Fruit fly (Drosophila melanogaster) whole organism, prepupa: ENCODE measurements around the gene CG5188.

ENCODE experiments used
- Blimp-1 ChIP-seq: fragments of 200-800 bp; sonication (Bioruptor generic); optimal IDR thresholded peaks from 3 replicates; lab custom pipeline; 2017; ENCODE audit warnings: missing biosample characterization, missing genetic modification characterization, mild to moderate bottlenecking, moderate library complexity, missing genetic modification reagents
- CG10631 ChIP-seq: fragments of 200-800 bp; sonication (Bioruptor generic); optimal IDR thresholded peaks from 2 replicates; lab custom pipeline; 2016; ENCODE audit warnings: missing biosample characterization, missing genetic modification characterization
- CG10669 ChIP-seq: fragments of 200-800 bp; sonication (Bioruptor generic); optimal IDR thresholded peaks from 3 replicates; lab custom pipeline; 2018; ENCODE audit warnings: missing biosample characterization, mild to moderate bottlenecking, missing genetic modification characterization, moderate library complexity
- CG11762 ChIP-seq: fragments of 200-800 bp; sonication (Bioruptor generic); optimal IDR thresholded peaks from 3 replicates; lab custom pipeline; 2016; ENCODE audit warnings: missing biosample characterization, missing genetic modification characterization; ENCODE audit not compliant: insufficient read depth
- CG15336 ChIP-seq: fragments of 200-800 bp; sonication (Bioruptor generic); IDR thresholded peaks from 2 replicates; pipeline ENCODE4 v1.3.6; 2022; ENCODE audit warnings: missing biosample characterization, missing genetic modification characterization
- CG1621 ChIP-seq: fragments of 200-800 bp; sonication (Bioruptor generic); optimal IDR thresholded peaks from 3 replicates; lab custom pipeline; 2018; ENCODE audit warnings: missing biosample characterization, mild to moderate bottlenecking, missing genetic modification characterization
- CG3032 ChIP-seq: fragments of 200-800 bp; optimal IDR thresholded peaks from 2 replicates; lab custom pipeline; 2019; ENCODE audit warnings: missing biosample characterization, mild to moderate bottlenecking, missing genetic modification characterization, moderate library complexity
- CG34406 ChIP-seq: fragments of 200-800 bp; sonication (Bioruptor generic); optimal IDR thresholded peaks from 3 replicates; lab custom pipeline; 2016; ENCODE audit warnings: missing biosample characterization, missing genetic modification characterization
- CG4318 ChIP-seq: fragments of 200-800 bp; sonication (Bioruptor generic); optimal IDR thresholded peaks from 3 replicates; lab custom pipeline; 2017; ENCODE audit warnings: missing biosample characterization, mild to moderate bottlenecking, missing genetic modification characterization
- CG6163 ChIP-seq: fragments of 200-800 bp; sonication (Bioruptor generic); IDR thresholded peaks from 3 replicates; pipeline ENCODE4 v1.3.6; 2022; ENCODE audit warnings: missing biosample characterization, missing genetic modification characterization
- CG6276 ChIP-seq: fragments of 200-800 bp; sonication (Bioruptor generic); optimal IDR thresholded peaks from 2 replicates; lab custom pipeline; 2017; ENCODE audit warnings: missing biosample characterization, mild to moderate bottlenecking, missing genetic modification characterization
- CG6792 ChIP-seq: fragments of 200-800 bp; sonication (Bioruptor generic); optimal IDR thresholded peaks from 3 replicates; lab custom pipeline; 2016; ENCODE audit warnings: missing biosample characterization, missing genetic modification characterization
- CG6854 ChIP-seq: fragments of 200-800 bp; sonication (Bioruptor generic); optimal IDR thresholded peaks from 2 replicates; lab custom pipeline; 2017; ENCODE audit warnings: missing biosample characterization, mild to moderate bottlenecking, missing genetic modification characterization
- CG7368 ChIP-seq: fragments of 200-800 bp; sonication (Bioruptor generic); optimal IDR thresholded peaks from 3 replicates; lab custom pipeline; 2016; ENCODE audit warnings: missing biosample characterization, missing genetic modification characterization
- CG8119 ChIP-seq: fragments of 200-800 bp; sonication (Bioruptor generic); IDR thresholded peaks from 3 replicates; pipeline ENCODE4 v1.3.6; 2022; ENCODE audit warnings: missing biosample characterization, missing genetic modification characterization
- CG9139 ChIP-seq: fragments of 200-800 bp; sonication (Bioruptor generic); optimal IDR thresholded peaks from 3 replicates; lab custom pipeline; 2017; ENCODE audit warnings: missing biosample characterization, mild to moderate bottlenecking, missing genetic modification characterization
- Eip75B ChIP-seq: fragments of 200-800 bp; sonication (Bioruptor generic); optimal IDR thresholded peaks from 3 replicates; lab custom pipeline; 2016; ENCODE audit warnings: missing biosample characterization, missing genetic modification characterization
- Eip78C ChIP-seq: fragments of 200-800 bp; sonication (Bioruptor generic); peaks from one replicate; lab custom pipeline; 2016; ENCODE audit warnings: missing biosample characterization, missing genetic modification characterization
- Eip93F ChIP-seq: fragments of 200-800 bp; sonication (Bioruptor generic); optimal IDR thresholded peaks from 2 replicates; lab custom pipeline; 2016; ENCODE audit warnings: missing biosample characterization, mild to moderate bottlenecking, missing genetic modification characterization
- Hr4 ChIP-seq: fragments of 200-800 bp; sonication (Bioruptor generic); optimal IDR thresholded peaks from 3 replicates; lab custom pipeline; 2016; ENCODE audit warnings: missing biosample characterization, missing genetic modification characterization
- OdsH ChIP-seq: fragments of 200-800 bp; sonication (Bioruptor generic); optimal IDR thresholded peaks from 3 replicates; lab custom pipeline; 2016; ENCODE audit warnings: missing biosample characterization, missing genetic modification characterization
- Smox ChIP-seq: fragments of 200-800 bp; sonication (Bioruptor generic); optimal IDR thresholded peaks from 3 replicates; lab custom pipeline; 2016; ENCODE audit warnings: missing biosample characterization, missing genetic modification characterization
- Sox102F ChIP-seq: fragments of 200-800 bp; sonication (Bioruptor generic); optimal IDR thresholded peaks from 2 replicates; lab custom pipeline; 2016; ENCODE audit warnings: missing biosample characterization, mild to moderate bottlenecking, missing genetic modification characterization
- Sox15 ChIP-seq: fragments of 200-800 bp; sonication (Bioruptor generic); optimal IDR thresholded peaks from 3 replicates; lab custom pipeline; 2016; ENCODE audit warnings: missing biosample characterization, missing genetic modification characterization
- acj6 ChIP-seq: fragments of 200-800 bp; sonication (Bioruptor generic); optimal IDR thresholded peaks from 3 replicates; lab custom pipeline; 2016; ENCODE audit warnings: missing biosample characterization, missing genetic modification characterization
- cyc ChIP-seq: fragments of 200-800 bp; sonication (Bioruptor generic); optimal IDR thresholded peaks from 3 replicates; lab custom pipeline; 2016; ENCODE audit warnings: missing biosample characterization, missing genetic modification characterization
- dac ChIP-seq: fragments of 200-800 bp; sonication (Bioruptor generic); optimal IDR thresholded peaks from 2 replicates; lab custom pipeline; 2017; ENCODE audit warnings: missing biosample characterization, mild to moderate bottlenecking, missing genetic modification characterization
- eg ChIP-seq: fragments of 200-800 bp; sonication (Bioruptor generic); IDR thresholded peaks from 3 replicates; pipeline ENCODE4 v1.3.6; 2022; ENCODE audit warnings: missing biosample characterization, missing genetic modification characterization
- esn ChIP-seq: fragments of 200-800 bp; sonication (Bioruptor generic); optimal IDR thresholded peaks from 2 replicates; lab custom pipeline; 2016; ENCODE audit warnings: missing biosample characterization, mild to moderate bottlenecking, missing genetic modification characterization, moderate library complexity
- fd59A ChIP-seq: fragments of 200-800 bp; sonication (Bioruptor generic); optimal IDR thresholded peaks from 2 replicates; lab custom pipeline; 2017; ENCODE audit warnings: missing biosample characterization, mild to moderate bottlenecking, missing genetic modification characterization, missing genetic modification reagents
- fd85E ChIP-seq: fragments of 200-800 bp; sonication (Bioruptor generic); optimal IDR thresholded peaks from 3 replicates; lab custom pipeline; 2016; ENCODE audit warnings: missing biosample characterization, missing genetic modification characterization
- fkh ChIP-seq: fragments of 200-800 bp; sonication (Bioruptor generic); optimal IDR thresholded peaks from 3 replicates; lab custom pipeline; 2017; ENCODE audit warnings: missing biosample characterization, mild to moderate bottlenecking, missing genetic modification characterization, moderate library complexity
- lz ChIP-seq: fragments of 200-800 bp; sonication (Bioruptor generic); optimal IDR thresholded peaks from 3 replicates; lab custom pipeline; 2016; ENCODE audit warnings: missing biosample characterization, missing genetic modification characterization
- salr ChIP-seq, 2 experiments: fragments of 200-800 bp; sonication (Bioruptor generic); optimal IDR thresholded peaks; 3 replicates each; lab custom pipeline; 2016 to 2018; ENCODE audit warnings: missing biosample characterization in 2 of 2, missing genetic modification characterization in 2 of 2, mild to moderate bottlenecking in 1 of 2
- spab ChIP-seq: fragments of 200-800 bp; sonication (Bioruptor generic); optimal IDR thresholded peaks from 2 replicates; lab custom pipeline; 2017; ENCODE audit warnings: missing biosample characterization, mild to moderate bottlenecking, missing genetic modification characterization, missing genetic modification reagents
- ss ChIP-seq, 2 experiments: fragments of 200-800 bp; sonication (Bioruptor generic); optimal IDR thresholded peaks; 2 replicates in 1 of 2; 3 replicates in 1 of 2; lab custom pipeline; 2017 to 2018; ENCODE audit warnings: mild to moderate bottlenecking in 2 of 2, missing biosample characterization in 2 of 2, missing genetic modification characterization in 2 of 2, moderate library complexity in 1 of 2
- svp ChIP-seq: fragments of 200-800 bp; sonication (Bioruptor generic); peaks from one replicate; lab custom pipeline; 2016; ENCODE audit warnings: missing biosample characterization, missing genetic modification characterization
- vri ChIP-seq: fragments of 200-800 bp; sonication (Bioruptor generic); optimal IDR thresholded peaks from 3 replicates; lab custom pipeline; 2016; ENCODE audit warnings: missing biosample characterization, mild to moderate bottlenecking, missing genetic modification characterization

Gene CG5188

DNA sequence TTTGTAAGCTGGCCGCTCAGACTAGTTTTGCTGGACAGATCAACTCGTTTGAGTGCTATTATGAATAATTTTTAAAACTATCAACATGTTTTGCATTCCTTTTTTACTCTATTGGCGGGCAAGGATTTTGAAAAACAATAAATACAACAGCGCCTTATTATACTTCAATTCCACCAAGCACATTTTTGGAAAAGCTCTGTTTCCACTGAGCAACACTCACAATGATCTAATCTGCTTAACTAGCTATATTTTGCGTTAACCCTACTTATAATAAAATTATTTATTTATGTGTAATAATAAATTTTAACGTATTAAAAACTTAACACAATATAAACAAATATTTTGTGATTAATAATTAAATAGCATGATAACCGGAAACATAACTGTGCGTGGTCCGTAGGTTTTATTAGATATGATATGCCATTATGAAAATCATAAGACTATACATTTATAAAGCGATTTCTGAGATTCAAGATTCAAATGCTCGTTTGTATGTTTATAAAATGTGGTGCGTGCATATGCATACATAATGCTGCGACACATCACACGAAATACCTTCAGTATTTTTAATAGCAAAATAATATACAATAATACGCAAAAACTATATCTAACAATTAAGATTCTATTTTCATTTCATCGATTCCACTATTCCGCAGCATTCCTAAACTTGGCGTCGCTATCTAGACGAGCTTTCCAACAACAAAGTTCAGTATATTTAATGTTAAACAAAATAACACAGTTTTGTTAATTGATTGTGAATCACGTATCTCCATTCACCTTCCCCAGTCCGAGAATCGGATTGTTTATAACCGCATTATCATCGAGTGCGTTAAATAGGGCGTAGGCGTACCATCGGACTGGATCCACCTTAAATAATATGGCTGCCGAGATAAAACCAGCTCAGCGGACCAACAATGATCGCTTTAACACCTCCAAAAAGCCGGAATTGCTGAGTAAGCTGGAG is 5.7 kb upstream of the CG5188 start, which contains the start of the genes pie and Wdfy2:
TSS of gene pie (minus strand) at position 138 of the 964 bp plus-strand sequence.
TSS of gene Wdfy2 (plus strand) at position 649 of the 964 bp plus-strand sequence.
- TF ChIP-seq CG8119 (GFP tag; lab: Robert Waterston, UW) (no peak), CG3032 (tag; lab: Kevin White, UChicago) (peak; percentile 21), cyc (GFP tag; lab: Kevin White, UChicago) (peak; percentile 6), lz (GFP tag; lab: Kevin White, UChicago) (no peak)

dm6 chr2L:10425599-10425998 is 3.0 kb upstream of the CG5188 start:
- TF ChIP-seq CG11762 (GFP tag; lab: Kevin White, UChicago) (no peak), cyc (GFP tag; lab: Kevin White, UChicago) (no peak), ss (GFP tag; optimal IDR thresholded peaks at IDR 0.05; lab: Kevin White, UChicago) (no peak), CG15336 (GFP tag; lab: Robert Waterston, UW) (no peak), CG9139 (GFP tag; lab: Kevin White, UChicago) (no peak), CG7368 (no peak), Blimp-1 (no peak), CG6163 (no peak)

dm6 chr2L:10426534-10427048 is 2.0 kb upstream of the CG5188 start, which contains the start of the genes SmB and KdelR:
Gene SmB, minus strand, starts transcription at chr2L:10426627.
Gene KdelR, plus strand, starts transcription at chr2L:10426887.
- TF ChIP-seq CG3032 (tag; lab: Kevin White, UChicago), result peak; percentile 13
- peak; percentile 49 for TF ChIP-seq esn (GFP tag; lab: Kevin White, UChicago)
- no peak for TF ChIP-seq acj6 (GFP tag; lab: Kevin White, UChicago)
- no peak for TF ChIP-seq Blimp-1
- peak; percentile 26 for TF ChIP-seq Eip78C (GFP tag; lab: Kevin White, UChicago)
- peak; percentile 34 for TF ChIP-seq lz (GFP tag; lab: Kevin White, UChicago)
- peak; percentile 39 for TF ChIP-seq CG1621 (tag; lab: Kevin White, UChicago)
- peak; percentile 81 for TF ChIP-seq fkh (GFP tag; lab: Kevin White, UChicago)
- no peak for TF ChIP-seq spab (GFP tag; lab: Kevin White, UChicago)
- no peak for TF ChIP-seq Hr4 (GFP tag; lab: Kevin White, UChicago)
- TF ChIP-seq fd59A (GFP tag; lab: Kevin White, UChicago), result no peak

- TF ChIP-seq vri (GFP tag; lab: Kevin White, UChicago), result no peak
- no peak for TF ChIP-seq CG6276 (GFP tag; lab: Kevin White, UChicago)
- TF ChIP-seq CG6163, result peak; percentile 71; the same call in 2 of the 3 replicates
- TF ChIP-seq fd85E (GFP tag; lab: Kevin White, UChicago), result no peak
- TF ChIP-seq acj6 (GFP tag; lab: Kevin White, UChicago), result peak; percentile 74
- peak; percentile 78 for TF ChIP-seq cyc (GFP tag; lab: Kevin White, UChicago)
- TF ChIP-seq svp (GFP tag; lab: Kevin White, UChicago), result no peak
- TF ChIP-seq Eip93F (GFP tag; lab: Kevin White, UChicago), result no peak
- no peak for TF ChIP-seq CG10631
- peak; percentile 64 for TF ChIP-seq CG34406 (GFP tag; lab: Kevin White, UChicago)
- TF ChIP-seq Sox102F (GFP tag; lab: Kevin White, UChicago), result no peak
- no peak for TF ChIP-seq CG4318 (GFP tag; lab: Kevin White, UChicago)
- peak; percentile 91 for TF ChIP-seq Eip78C (GFP tag; lab: Kevin White, UChicago)
- TF ChIP-seq fkh (GFP tag; lab: Kevin White, UChicago), result peak; percentile 68
- TF ChIP-seq salr (GFP tag; optimal IDR thresholded peaks at IDR 0.05; lab: Kevin White, UChicago), result no peak
- peak; percentile 41 for TF ChIP-seq Sox15
- TF ChIP-seq CG6792 (GFP tag; lab: Kevin White, UChicago), result peak; percentile 57
- TF ChIP-seq Smox (GFP tag; lab: Kevin White, UChicago), result no peak
- TF ChIP-seq Blimp-1, result no peak
- no peak for TF ChIP-seq CG6854 (GFP tag; lab: Kevin White, UChicago)
- no peak for TF ChIP-seq fd59A (GFP tag; lab: Kevin White, UChicago)
- no peak for TF ChIP-seq dac (GFP tag; lab: Kevin White, UChicago)
- peak; percentile 82 for TF ChIP-seq esn (GFP tag; lab: Kevin White, UChicago)
- TF ChIP-seq CG3032 (tag; lab: Kevin White, UChicago), result peak; percentile 59
- TF ChIP-seq Hr4 (GFP tag; lab: Kevin White, UChicago), result no peak
- no peak; the same call in 2 of the 3 replicates for TF ChIP-seq eg (GFP tag; lab: Robert Waterston, UW)
- no peak for TF ChIP-seq CG10669 (GFP tag; lab: Kevin White, UChicago)
- no peak for TF ChIP-seq OdsH (GFP tag; lab: Kevin White, UChicago)
- no peak for TF ChIP-seq Eip75B (GFP tag; lab: Kevin White, UChicago)
- no peak for TF ChIP-seq CG7368
Observed at dm6 chr2L:10430802-10431476, 2.3 kb downstream of the CG5188 start, which contains the start of the genes Bug22 and TfIIB. Gene Bug22, minus strand, starts transcription at chr2L:10430918. Gene TfIIB, plus strand, starts transcription at chr2L:10431338.
